Fruit fly (Drosophila melanogaster): ENCODE data around the gene CG15695.

The CG15695 gene

dm6 chr3R:20834770-20835183 is 7.2 kb upstream of the CG15695 start (continued):
- peak; percentile 26 for TF ChIP-seq grau (tag; optimal IDR thresholded peaks at IDR 0.05)
- no peak for TF ChIP-seq Opbp (GFP tag; IDR thresholded peaks at IDR 0.05; ENCODE audit: partially characterized antibody)
- TF ChIP-seq jumu (GFP tag; optimal IDR thresholded peaks at IDR 0.05) = no peak
- 0 out of 3 replicates have a peak, but pooled peaks have one; percentile 5 for TF ChIP-seq sr (GFP tag; IDR thresholded peaks at IDR 0.05)
- TF ChIP-seq TFAM (GFP tag; optimal IDR thresholded peaks at IDR 0.05) = no peak
- peak; percentile 77 for TF ChIP-seq PHDP (tag; optimal IDR thresholded peaks at IDR 0.05)
- peak; percentile 87 for TF ChIP-seq lab (GFP tag; optimal IDR thresholded peaks at IDR 0.05)
- TF ChIP-seq Sox102F (GFP tag; optimal IDR thresholded peaks at IDR 0.05) = peak; percentile 53
- TF ChIP-seq gcm2 (GFP tag; optimal IDR thresholded peaks at IDR 0.05) = peak; percentile 25
- TF ChIP-seq row (GFP tag; IDR thresholded peaks at IDR 0.05) = 0 out of 3 replicates have a peak, but pooled peaks have one; percentile 9
- 0 out of 3 replicates have a peak, but pooled peaks have one; percentile 23 for TF ChIP-seq otp (GFP tag; IDR thresholded peaks at IDR 0.05)
- TF ChIP-seq Hey (tag; optimal IDR thresholded peaks at IDR 0.05) = peak; percentile 9
- TF ChIP-seq Max (GFP tag; optimal IDR thresholded peaks at IDR 0.05) = peak; percentile 8
- TF ChIP-seq CG31441 (GFP tag; IDR thresholded peaks at IDR 0.05) = no peak
- peak; percentile 46 for TF ChIP-seq salm (tag; optimal IDR thresholded peaks at IDR 0.05)
- peak; percentile 39 for TF ChIP-seq CG11723 (GFP tag; optimal IDR thresholded peaks at IDR 0.05)
- 0 out of 3 replicates have a peak, but pooled peaks have one; percentile 28 for TF ChIP-seq CG7357 (GFP tag; IDR thresholded peaks at IDR 0.05)
- no peak for TF ChIP-seq Hr51 (GFP tag; optimal IDR thresholded peaks at IDR 0.05)
- peak; percentile 24 for TF ChIP-seq Jarid2 (GFP tag; optimal IDR thresholded peaks at IDR 0.05)
- no peak for TF ChIP-seq zen (tag; optimal IDR thresholded peaks at IDR 0.05)
- TF ChIP-seq cas (GFP tag; IDR thresholded peaks at IDR 0.05) = no peak
- no peak for TF ChIP-seq CG31224 (GFP tag; IDR thresholded peaks at IDR 0.05)
- no peak for TF ChIP-seq CG14441 (GFP tag; IDR thresholded peaks at IDR 0.05)
- peak; percentile 46 for TF ChIP-seq her (GFP tag; optimal IDR thresholded peaks at IDR 0.05)
- no peak for TF ChIP-seq stwl (tag; optimal IDR thresholded peaks at IDR 0.05)
- TF ChIP-seq scrt (GFP tag; optimal IDR thresholded peaks at IDR 0.05) = peak; percentile 21
- TF ChIP-seq odd (GFP tag; optimal IDR thresholded peaks at IDR 0.05) = peak; percentile 64
- TF ChIP-seq CG2202 (tag; optimal IDR thresholded peaks at IDR 0.05) = peak; percentile 14
- TF ChIP-seq Xrp1 (GFP tag; IDR thresholded peaks at IDR 0.05) = peak; percentile 47; the same call in 1 of the 2 replicates
- peak; percentile 44 for TF ChIP-seq CG3407 (GFP tag; optimal IDR thresholded peaks at IDR 0.05)
- no peak for TF ChIP-seq CG12942 (GFP tag; optimal IDR thresholded peaks at IDR 0.05)
- TF ChIP-seq CG17829 (tag; optimal IDR thresholded peaks at IDR 0.05) = no peak
- peak; percentile 73 for TF ChIP-seq CG13296 (GFP tag; optimal IDR thresholded peaks at IDR 0.05)
- TF ChIP-seq CG18764 (GFP tag; optimal IDR thresholded peaks at IDR 0.05) = peak; percentile 22
- no peak for TF ChIP-seq CG8290 (GFP tag; optimal IDR thresholded peaks at IDR 0.05)
- peak in 1 of 2 experiments; percentile 91 for TF ChIP-seq CG8290 (tag; optimal IDR thresholded peaks at IDR 0.05)
- peak; percentile 64; the same call in 1 of the 3 replicates for TF ChIP-seq gce (GFP tag; IDR thresholded peaks at IDR 0.05)
- TF ChIP-seq sc (optimal IDR thresholded peaks at IDR 0.05) = no peak
- TF ChIP-seq sc (GFP tag; optimal IDR thresholded peaks at IDR 0.05) = peak; percentile 35
- TF ChIP-seq CG11093 (GFP tag; IDR thresholded peaks at IDR 0.05) = no peak
- TF ChIP-seq CG1529 (GFP tag; optimal IDR thresholded peaks at IDR 0.05) = no peak
- TF ChIP-seq fd3F (GFP tag; optimal IDR thresholded peaks at IDR 0.05) = peak; percentile 87
- TF ChIP-seq CG4328 (GFP tag; optimal IDR thresholded peaks at IDR 0.05) = peak; percentile 2
- TF ChIP-seq CG10147 (GFP tag; optimal IDR thresholded peaks at IDR 0.05) = peak; percentile 33
- no peak for TF ChIP-seq usp (GFP tag; optimal IDR thresholded peaks at IDR 0.05)
- TF ChIP-seq Meics (GFP tag; optimal IDR thresholded peaks at IDR 0.05) = peak; percentile 66
- TF ChIP-seq CG11456 (GFP tag; IDR thresholded peaks at IDR 0.05) = 0 out of 3 replicates have a peak, but pooled peaks have one; percentile 67
- TF ChIP-seq CG2875 (GFP tag; optimal IDR thresholded peaks at IDR 0.05) = peak; percentile 68
- peak; percentile 29 for TF ChIP-seq CG7271 (tag; optimal IDR thresholded peaks at IDR 0.05)
- no peak for TF ChIP-seq en (GFP tag; optimal IDR thresholded peaks at IDR 0.05)
- 0 out of 3 replicates have a peak, but pooled peaks have one; percentile 32 for TF ChIP-seq CG6175 (GFP tag; IDR thresholded peaks at IDR 0.05)
